Worm (Caenorhabditis elegans) whole organism, young adult: ENCODE results near the gene fbxa-136.

Experiments used
- D2030.7 ChIP-seq: fragments of 200-800 bp; sonication (Bioruptor generic); IDR thresholded peaks from 2 replicates; pipeline ENCODE4 v1.3.6; 2022; ENCODE audit warnings: missing genetic modification reagents, missing genetic modification characterization, missing compliant biosample characterization
- F37B4.10 ChIP-seq: fragments of 200-800 bp; sonication (Bioruptor generic); IDR thresholded peaks from 2 replicates; pipeline ENCODE4 v1.3.6; 2022; ENCODE audit warnings: missing genetic modification characterization, missing compliant biosample characterization
- F49E8.2 ChIP-seq: sonication (generic microtip); optimal IDR thresholded peaks from 3 replicates; lab custom pipeline; 2017; ENCODE audit warnings: missing genetic modification characterization, mild to moderate bottlenecking, missing compliant biosample characterization, antibody characterized with exemption, moderate library complexity; ENCODE audit not compliant: insufficient read depth
- Y53F4B.3 ChIP-seq: fragments of 200-800 bp; sonication (Bioruptor generic); IDR thresholded peaks from 2 replicates; pipeline ENCODE4 v1.3.6; 2022; ENCODE audit warnings: missing genetic modification reagents, missing genetic modification characterization, missing compliant biosample characterization
- ZK185.1 ChIP-seq: sonication (generic microtip); optimal IDR thresholded peaks from 2 replicates; lab custom pipeline; 2016; ENCODE audit warnings: mild to moderate bottlenecking, missing genetic modification characterization, missing compliant biosample characterization; ENCODE audit not compliant: poor library complexity, severe bottlenecking
- attf-5 ChIP-seq: fragments of 200-800 bp; sonication (Bioruptor generic); optimal IDR thresholded peaks from 2 replicates; lab custom pipeline; 2018; ENCODE audit warnings: mild to moderate bottlenecking, missing genetic modification characterization, missing compliant biosample characterization
- bed-2 ChIP-seq: fragments of 200-800 bp; sonication (Bioruptor generic); IDR thresholded peaks from 2 replicates; pipeline ENCODE4 v1.3.6; 2022; ENCODE audit warnings: missing genetic modification reagents, missing genetic modification characterization, missing compliant biosample characterization
- cebp-2 ChIP-seq: fragments of 200-800 bp; sonication (Bioruptor generic); IDR thresholded peaks from 2 replicates; pipeline ENCODE4 v1.3.6; 2022; ENCODE audit warnings: missing genetic modification characterization, missing compliant biosample characterization
- ceh-100 ChIP-seq: fragments of 200-800 bp; sonication (Bioruptor generic); IDR thresholded peaks from 2 replicates; pipeline ENCODE4 v1.3.6; 2022; ENCODE audit warnings: missing genetic modification reagents, missing genetic modification characterization, missing compliant biosample characterization
- ceh-91 ChIP-seq: fragments of 200-800 bp; sonication (Bioruptor generic); IDR thresholded peaks from 2 replicates; pipeline ENCODE4 v1.3.6; 2022; ENCODE audit warnings: missing genetic modification reagents, missing genetic modification characterization, missing compliant biosample characterization
- dpff-1 ChIP-seq: sonication (generic microtip); optimal IDR thresholded peaks from 2 replicates; lab custom pipeline; 2017; ENCODE audit warnings: mild to moderate bottlenecking, missing genetic modification characterization, missing compliant biosample characterization
- dpl-1 ChIP-seq: fragments of 150-350 bp; optimal IDR thresholded peaks from 2 replicates; lab custom pipeline; 2014; ENCODE audit warnings: missing biosample characterization, missing genetic modification reagents, missing genetic modification characterization
- egrh-3 ChIP-seq: fragments of 200-800 bp; sonication (Bioruptor generic); IDR thresholded peaks from 2 replicates; pipeline ENCODE4 v1.3.6; 2022; ENCODE audit warnings: missing genetic modification reagents, missing genetic modification characterization, missing compliant biosample characterization
- fkh-3 ChIP-seq: sonication (generic microtip); optimal IDR thresholded peaks from 2 replicates; lab custom pipeline; 2016; ENCODE audit warnings: mild to moderate bottlenecking, missing genetic modification characterization, missing compliant biosample characterization
- hmg-1.2 ChIP-seq: fragments of 200-800 bp; sonication (Bioruptor generic); IDR thresholded peaks from 2 replicates; pipeline ENCODE4 v1.3.6; 2022; ENCODE audit warnings: missing genetic modification reagents, missing genetic modification characterization, missing compliant biosample characterization
- hrde-1 ChIP-seq: sonication (generic microtip); optimal IDR thresholded peaks from 2 replicates; lab custom pipeline; 2016; ENCODE audit warnings: missing genetic modification characterization, mild to moderate bottlenecking, missing compliant biosample characterization, moderate library complexity, missing genotype, missing genetic modification reagents, borderline replicate concordance
- lin-26 ChIP-seq: fragments of 200-800 bp; sonication (Bioruptor generic); IDR thresholded peaks from 2 replicates; pipeline ENCODE4 v1.3.6; 2022; ENCODE audit warnings: missing genetic modification reagents, missing genetic modification characterization, missing compliant biosample characterization
- lir-1 ChIP-seq: fragments of 200-800 bp; sonication (Bioruptor generic); conservative IDR thresholded peaks from 2 replicates; pipeline ENCODE4 v1.3.6; 2022; ENCODE audit warnings: missing genetic modification reagents, missing genetic modification characterization, missing compliant biosample characterization
- madf-3 ChIP-seq: fragments of 200-800 bp; sonication (Bioruptor generic); IDR thresholded peaks from 2 replicates; pipeline ENCODE4 v1.3.6; 2022; ENCODE audit warnings: missing genetic modification reagents, missing genetic modification characterization, missing compliant biosample characterization
- madf-8 ChIP-seq: fragments of 200-800 bp; sonication (Bioruptor generic); conservative IDR thresholded peaks from 2 replicates; pipeline ENCODE4 v1.3.6; 2022; ENCODE audit warnings: missing genetic modification reagents, missing genetic modification characterization, missing compliant biosample characterization
- nhr-80 ChIP-seq: sonication (generic microtip); optimal IDR thresholded peaks from 2 replicates; lab custom pipeline; 2016; ENCODE audit warnings: missing genetic modification characterization, missing compliant biosample characterization
- nhr-90 ChIP-seq: sonication (generic microtip); optimal IDR thresholded peaks from 2 replicates; lab custom pipeline; 2016; ENCODE audit warnings: missing genotype, mild to moderate bottlenecking, missing genetic modification characterization, missing compliant biosample characterization
- rcor-1 ChIP-seq: fragments of 200-800 bp; sonication (Bioruptor generic); IDR thresholded peaks from 2 replicates; pipeline ENCODE4 v1.3.6; 2022; ENCODE audit warnings: missing genetic modification reagents, missing genetic modification characterization, missing compliant biosample characterization
- repo-1 ChIP-seq: sonication (generic microtip); optimal IDR thresholded peaks from 2 replicates; lab custom pipeline; 2017; ENCODE audit warnings: mild to moderate bottlenecking, missing genetic modification characterization, missing compliant biosample characterization
- snpc-4 ChIP-seq, 5 experiments: fragments of 150-350 bp in 1 of 5; sonication (generic microtip) in 4 of 5; optimal IDR thresholded peaks; 2 replicates each; lab custom pipeline; 2014 to 2018; ENCODE audit warnings: missing genetic modification characterization in 5 of 5, missing biosample characterization in 3 of 5, antibody characterized with exemption in 2 of 5, mild to moderate bottlenecking in 2 of 5, missing compliant biosample characterization in 2 of 5, missing genotype in 2 of 5, moderate library complexity in 2 of 5, missing genetic modification reagents in 1 of 5
- tbp1 ChIP-seq: fragments of 200-800 bp; sonication (Bioruptor generic); optimal IDR thresholded peaks from 2 replicates; lab custom pipeline; 2018; ENCODE audit warnings: mild to moderate bottlenecking, missing genetic modification characterization, missing compliant biosample characterization
- xnd-1 ChIP-seq: sonication (generic microtip); optimal IDR thresholded peaks from 2 replicates; lab custom pipeline; 2016; ENCODE audit warnings: missing genotype, missing genetic modification reagents, missing genetic modification characterization, missing compliant biosample characterization
- zfh-2 ChIP-seq: fragments of 200-800 bp; sonication (Bioruptor generic); conservative IDR thresholded peaks from 2 replicates; pipeline ENCODE4 v1.3.6; 2022; ENCODE audit warnings: missing genetic modification reagents, missing genetic modification characterization, missing compliant biosample characterization
- ztf-22 ChIP-seq: fragments of 200-800 bp; sonication (Bioruptor generic); optimal IDR thresholded peaks from 2 replicates; lab custom pipeline; 2018; ENCODE audit warnings: mild to moderate bottlenecking, missing genetic modification characterization, moderate library complexity, missing compliant biosample characterization
- ztf-3 ChIP-seq: fragments of 200-800 bp; sonication (Bioruptor generic); optimal IDR thresholded peaks from 2 replicates; lab custom pipeline; 2018; ENCODE audit warnings: mild to moderate bottlenecking, missing genetic modification characterization, missing compliant biosample characterization
- ztf-6 ChIP-seq: fragments of 200-800 bp; sonication (Bioruptor generic); IDR thresholded peaks from 2 replicates; pipeline ENCODE4 v1.3.6; 2022; ENCODE audit warnings: missing genetic modification reagents, missing genetic modification characterization, missing compliant biosample characterization

fbxa-136 gene

ce11 chrV:17542304-17542703, 21.5 kb downstream of the fbxa-136 start (continued):
- TF ChIP-seq tbp1 (GFP tag; lab: Kevin White, UChicago) (peak; percentile 90), lir-1 (GFP tag; lab: Robert Waterston, UW) (no peak)

- TF ChIP-seq nhr-80 (tag; lab: Kevin White, UChicago) (peak; percentile 57), D2030.7 (GFP tag; lab: Robert Waterston, UW) (no peak), hrde-1 (no peak)
Observed at ce11 chrV:17546931-17547330, 26.1 kb downstream of the fbxa-136 start.

DNA sequence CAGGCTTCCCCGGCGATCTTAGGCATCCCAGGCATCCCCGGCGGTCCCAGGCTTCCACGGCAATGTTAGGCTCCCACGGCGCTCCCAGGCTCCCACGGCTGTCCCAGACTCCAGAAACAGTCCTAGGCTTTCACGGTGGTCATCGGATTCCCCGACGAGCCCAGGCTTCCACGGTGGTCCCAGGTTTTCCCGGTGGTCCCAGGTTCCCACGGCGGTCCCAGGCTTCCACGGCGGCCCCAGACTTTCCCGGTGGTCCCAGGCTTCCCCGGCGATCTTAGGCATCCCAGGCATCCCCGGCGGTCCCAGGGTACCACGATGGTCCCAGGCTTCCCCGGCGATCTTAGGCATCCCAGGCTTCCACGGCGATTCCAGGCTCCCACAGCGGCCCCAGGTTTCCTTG, 27.8 kb downstream of the fbxa-136 start:
- TF ChIP-seq egrh-3 (GFP tag; lab: Robert Waterston, UW) (peak; percentile 96), hrde-1 (no peak), ceh-100 (GFP tag; lab: Robert Waterston, UW) (no peak), ztf-22 (GFP tag; lab: Kevin White, UChicago) (no peak), madf-8 (no peak), zfh-2 (GFP tag; lab: Robert Waterston, UW) (peak; percentile 97), dpl-1 (GFP tag; lab: Kevin White, UChicago) (no peak), lin-26 (GFP tag; lab: Robert Waterston, UW) (0 out of 2 replicates have a peak, but pooled peaks have one; percentile 54), repo-1 (no peak), ztf-6 (GFP tag; lab: Robert Waterston, UW) (no peak), Y53F4B.3 (GFP tag; lab: Robert Waterston, UW) (no peak), cebp-2 (GFP tag; lab: Robert Waterston, UW) (0 out of 2 replicates have a peak, but pooled peaks have one; percentile 32), nhr-80 (tag; lab: Kevin White, UChicago) (no peak)

ce11 chrV:17549362-17549761, 28.5 kb downstream of the fbxa-136 start, which contains the start of gene fbxa-176:
TSS of gene fbxa-176 (plus strand) at chrV:17549675.
- TF ChIP-seq ZK185.1 (tag; lab: Kevin White, UChicago) (no peak), attf-5 (GFP tag; lab: Kevin White, UChicago) (peak; percentile 20), snpc-4 (GFP tag; optimal IDR thresholded peaks at IDR 0.05; lab: Kevin White, UChicago) (no peak), snpc-4 (tag; optimal IDR thresholded peaks at IDR 0.05; lab: Kevin White, UChicago) (peak; percentile 46 to 88 (median 77)), nhr-80 (tag; lab: Kevin White, UChicago) (peak; percentile 73)

- TF ChIP-seq ztf-3 = no peak
- no peak for TF ChIP-seq xnd-1
- no peak for TF ChIP-seq nhr-90 (tag; lab: Kevin White, UChicago)
- TF ChIP-seq dpff-1 = no peak
- no peak for TF ChIP-seq fkh-3 (tag; lab: Kevin White, UChicago)
- no peak for TF ChIP-seq F37B4.10 (GFP tag; lab: Robert Waterston, UW)
- no peak for TF ChIP-seq ceh-91 (GFP tag; lab: Robert Waterston, UW)
Observed at ce11 chrV:17551396-17551795, 30.6 kb downstream of the fbxa-136 start.

ce11 chrV:17552759-17553158, 31.9 kb downstream of the fbxa-136 start, which contains the start of gene C38D9.8:
TSS of gene C38D9.8 (minus strand) at chrV:17552859.
- TF ChIP-seq hmg-1.2 (no peak), rcor-1 (GFP tag; lab: Robert Waterston, UW) (no peak), dpff-1 (no peak), bed-2 (GFP tag; lab: Robert Waterston, UW) (no peak), madf-3 (no peak), repo-1 (no peak), F49E8.2 (tag; lab: Kevin White, UChicago) (no peak)
